Worm (Caenorhabditis elegans) whole organism, L4 larva: Measurements from ENCODE around the gene ZK1290.10.

Experiments used
- F49E8.2 ChIP-seq: sonication (generic microtip); optimal IDR thresholded peaks from 2 replicates; lab custom pipeline; 2016; ENCODE audit warnings: missing compliant biosample characterization, mild to moderate bottlenecking, missing genetic modification characterization, borderline replicate concordance
- Y105C5A.15 ChIP-seq: fragments of 200-800 bp; sonication (Bioruptor generic); IDR thresholded peaks from 2 replicates; pipeline ENCODE4 v1.3.6; 2022; ENCODE audit warnings: missing genetic modification characterization, missing compliant biosample characterization
- Y48G9A.11 ChIP-seq: fragments of 200-800 bp; sonication (Bioruptor generic); IDR thresholded peaks from 2 replicates; pipeline ENCODE4 v1.3.6; 2022; ENCODE audit warnings: missing genetic modification reagents, missing genetic modification characterization, missing compliant biosample characterization
- Y75B8A.6 ChIP-seq: fragments of 200-800 bp; sonication (Bioruptor generic); IDR thresholded peaks from 2 replicates; pipeline ENCODE4 v1.3.6; 2022; ENCODE audit warnings: missing genetic modification reagents, missing genetic modification characterization, missing compliant biosample characterization
- aha-1 ChIP-seq: fragments of 150-350 bp; peaks from one replicate; lab custom pipeline; 2014; ENCODE audit warnings: missing biosample characterization, missing genetic modification characterization
- cey-2 ChIP-seq: sonication (generic microtip); optimal IDR thresholded peaks from 3 replicates; lab custom pipeline; 2017; ENCODE audit warnings: missing genetic modification characterization, mild to moderate bottlenecking, missing compliant biosample characterization, antibody characterized with exemption, borderline replicate concordance; ENCODE audit not compliant: insufficient read depth
- ctbp-1 ChIP-seq: fragments of 200-800 bp; sonication (Bioruptor generic); IDR thresholded peaks from 2 replicates; pipeline ENCODE4 v1.3.6; 2022; ENCODE audit warnings: missing genetic modification reagents, missing genetic modification characterization, missing compliant biosample characterization
- daf-12 ChIP-seq: fragments of 150-350 bp; optimal IDR thresholded peaks from 2 replicates; lab custom pipeline; 2014; ENCODE audit warnings: missing biosample characterization, missing genetic modification reagents, missing genetic modification characterization
- dmd-6 ChIP-seq: fragments of 200-800 bp; sonication (Bioruptor generic); IDR thresholded peaks from 2 replicates; pipeline ENCODE4 v1.3.6; 2022; ENCODE audit warnings: missing genetic modification reagents, missing genetic modification characterization, missing compliant biosample characterization
- dmd-8 ChIP-seq: fragments of 200-800 bp; sonication (Bioruptor generic); IDR thresholded peaks from 2 replicates; pipeline ENCODE4 v1.3.6; 2022; ENCODE audit warnings: missing genetic modification characterization, missing compliant biosample characterization
- dve-1 ChIP-seq: sonication (generic microtip); optimal IDR thresholded peaks from 2 replicates; lab custom pipeline; 2017; ENCODE audit warnings: antibody characterized with exemption, mild to moderate bottlenecking, missing genetic modification characterization, missing compliant biosample characterization; ENCODE audit not compliant: insufficient read depth
- egl-27 ChIP-seq: sonication (generic microtip); optimal IDR thresholded peaks from 3 replicates; lab custom pipeline; 2017; ENCODE audit warnings: missing biosample characterization, missing genetic modification reagents, missing genetic modification characterization
- fkh-10 ChIP-seq: fragments of 150-350 bp; optimal IDR thresholded peaks from 2 replicates; lab custom pipeline; 2014; ENCODE audit warnings: missing biosample characterization, missing genetic modification reagents, missing genetic modification characterization
- fos-1 ChIP-seq: fragments of 150-350 bp; optimal IDR thresholded peaks from 2 replicates; lab custom pipeline; 2014; ENCODE audit warnings: missing biosample characterization, missing genetic modification characterization
- gei-8 ChIP-seq: fragments of 200-800 bp; sonication (Bioruptor generic); optimal IDR thresholded peaks from 2 replicates; lab custom pipeline; 2018; ENCODE audit warnings: mild to moderate bottlenecking, missing genetic modification characterization, missing compliant biosample characterization
- hif-1 ChIP-seq, 2 experiments: sonication (generic microtip); optimal IDR thresholded peaks; 2 replicates each; lab custom pipeline; 2016 to 2017; ENCODE audit warnings: missing compliant biosample characterization in 2 of 2, missing genetic modification characterization in 2 of 2, missing genetic modification reagents in 2 of 2, missing genotype in 2 of 2, mild to moderate bottlenecking in 1 of 2
- hlh-11 ChIP-seq: fragments of 200-800 bp; sonication (Bioruptor generic); optimal IDR thresholded peaks from 2 replicates; lab custom pipeline; 2018; ENCODE audit warnings: mild to moderate bottlenecking, missing genetic modification characterization, missing compliant biosample characterization
- jun-1 ChIP-seq: fragments of 150-350 bp; optimal IDR thresholded peaks from 2 replicates; lab custom pipeline; 2014; ENCODE audit warnings: missing biosample characterization, missing genetic modification reagents, missing genetic modification characterization
- lim-7 ChIP-seq: fragments of 200-800 bp; sonication (Bioruptor generic); IDR thresholded peaks from 2 replicates; pipeline ENCODE4 v1.3.6; 2022; ENCODE audit warnings: missing genetic modification characterization, missing compliant biosample characterization
- lin-38 ChIP-seq: fragments of 200-800 bp; sonication (Bioruptor generic); IDR thresholded peaks from 2 replicates; pipeline ENCODE4 v1.3.6; 2022; ENCODE audit warnings: missing genetic modification reagents, missing genetic modification characterization, missing compliant biosample characterization
- lir-3 ChIP-seq: sonication (generic microtip); optimal IDR thresholded peaks from 2 replicates; lab custom pipeline; 2016; ENCODE audit warnings: mild to moderate bottlenecking, missing genetic modification characterization, missing compliant biosample characterization
- madf-5 ChIP-seq, 2 experiments: fragments of 200-800 bp; sonication (Bioruptor generic); IDR thresholded peaks; 2 replicates each; pipeline ENCODE4 v1.3.6; 2022; ENCODE audit warnings: missing compliant biosample characterization in 2 of 2, missing genetic modification characterization in 2 of 2
- mdt-29 ChIP-seq: fragments of 200-800 bp; sonication (Bioruptor generic); IDR thresholded peaks from 2 replicates; pipeline ENCODE4 v1.3.6; 2022; ENCODE audit warnings: missing genetic modification reagents, missing genetic modification characterization, missing compliant biosample characterization
- mes-2 ChIP-seq: sonication (generic microtip); optimal IDR thresholded peaks from 2 replicates; lab custom pipeline; 2016; ENCODE audit warnings: missing genotype, mild to moderate bottlenecking, missing genetic modification characterization, missing compliant biosample characterization; ENCODE audit not compliant: poor library complexity, severe bottlenecking
- mxl-3 ChIP-seq: fragments of 200-800 bp; sonication (Bioruptor generic); optimal IDR thresholded peaks from 2 replicates; lab custom pipeline; 2018; ENCODE audit warnings: mild to moderate bottlenecking, missing genetic modification characterization, missing compliant biosample characterization
- nhr-102 ChIP-seq: sonication (generic microtip); optimal IDR thresholded peaks from 2 replicates; lab custom pipeline; 2016; ENCODE audit warnings: mild to moderate bottlenecking, missing genetic modification characterization, moderate library complexity, missing compliant biosample characterization
- nhr-48 ChIP-seq: sonication (generic microtip); optimal IDR thresholded peaks from 2 replicates; lab custom pipeline; 2016; ENCODE audit warnings: mild to moderate bottlenecking, missing genetic modification characterization, missing compliant biosample characterization
- nhr-77 ChIP-seq: fragments of 150-350 bp; optimal IDR thresholded peaks from 2 replicates; lab custom pipeline; 2014; ENCODE audit warnings: missing biosample characterization, missing genetic modification characterization
- pha-4 ChIP-seq, 2 experiments: fragments of 150-350 bp in 1 of 2; fragments of 200-800 bp in 1 of 2; sonication (Bioruptor generic) in 1 of 2; IDR thresholded peaks in 1 of 2; optimal IDR thresholded peaks in 1 of 2; 2 replicates each; pipeline versions ENCODE4 v1.3.6 to Lab custom; 2014 to 2022; ENCODE audit warnings: missing genetic modification characterization in 2 of 2, missing genetic modification reagents in 2 of 2, missing biosample characterization in 1 of 2, missing compliant biosample characterization in 1 of 2
- pqm-1 ChIP-seq: sonication (generic microtip); optimal IDR thresholded peaks from 2 replicates; lab custom pipeline; 2017; ENCODE audit warnings: missing biosample characterization, missing genetic modification characterization
- rbr-2 ChIP-seq: sonication (generic microtip); optimal IDR thresholded peaks from 2 replicates; lab custom pipeline; 2016; ENCODE audit warnings: missing genotype, missing genetic modification characterization, missing compliant biosample characterization
- saeg-2 ChIP-seq: fragments of 200-800 bp; sonication (Bioruptor generic); IDR thresholded peaks from 2 replicates; pipeline ENCODE4 v1.3.6; 2022; ENCODE audit warnings: missing genetic modification reagents, missing genetic modification characterization, missing compliant biosample characterization
- set-16 ChIP-seq: fragments of 200-800 bp; sonication (Bioruptor generic); IDR thresholded peaks from 2 replicates; pipeline ENCODE4 v1.3.6; 2022; ENCODE audit warnings: missing genetic modification reagents, missing genetic modification characterization, missing compliant biosample characterization
- tra-1 ChIP-seq: fragments of 200-800 bp; sonication (Bioruptor generic); IDR thresholded peaks from 2 replicates; pipeline ENCODE4 v1.3.6; 2022; ENCODE audit warnings: missing genetic modification reagents, missing genetic modification characterization, missing compliant biosample characterization
- unc-130 ChIP-seq: sonication (generic microtip); optimal IDR thresholded peaks from 2 replicates; lab custom pipeline; 2016; ENCODE audit warnings: missing genetic modification reagents, missing genetic modification characterization, missing compliant biosample characterization
- unc-62 ChIP-seq, 3 experiments: fragments of 150-350 bp in 1 of 3; sonication (generic microtip); optimal IDR thresholded peaks in 2 of 3; peaks in 1 of 3; 1 replicate in 1 of 3; 2 replicates in 2 of 3; lab custom pipeline; 2014 to 2017; ENCODE audit warnings: missing biosample characterization in 3 of 3, missing genetic modification characterization in 3 of 3, missing genetic modification reagents in 3 of 3, missing genotype in 1 of 3
- vab-7 ChIP-seq: fragments of 200-800 bp; sonication (Bioruptor generic); IDR thresholded peaks from 2 replicates; pipeline ENCODE4 v1.3.6; 2022; ENCODE audit warnings: missing genetic modification reagents, missing genetic modification characterization, missing compliant biosample characterization
- zfp-2 ChIP-seq: sonication (generic microtip); optimal IDR thresholded peaks from 2 replicates; lab custom pipeline; 2016; ENCODE audit warnings: mild to moderate bottlenecking, missing genetic modification characterization, missing compliant biosample characterization
- zip-11 ChIP-seq: fragments of 200-800 bp; sonication (Bioruptor generic); IDR thresholded peaks from 2 replicates; pipeline ENCODE4 v1.3.6; 2022; ENCODE audit warnings: missing genetic modification characterization, missing compliant biosample characterization
- zip-2 ChIP-seq: fragments of 150-350 bp; optimal IDR thresholded peaks from 2 replicates; lab custom pipeline; 2014; ENCODE audit warnings: missing biosample characterization, missing genetic modification characterization
- ztf-11 ChIP-seq: fragments of 150-350 bp; optimal IDR thresholded peaks from 2 replicates; lab custom pipeline; 2014; ENCODE audit warnings: missing biosample characterization, missing genetic modification characterization
- ztf-7 ChIP-seq: fragments of 150-350 bp; optimal IDR thresholded peaks from 2 replicates; lab custom pipeline; 2014; ENCODE audit warnings: missing biosample characterization, missing genetic modification characterization

The ZK1290.10 gene

DNA sequence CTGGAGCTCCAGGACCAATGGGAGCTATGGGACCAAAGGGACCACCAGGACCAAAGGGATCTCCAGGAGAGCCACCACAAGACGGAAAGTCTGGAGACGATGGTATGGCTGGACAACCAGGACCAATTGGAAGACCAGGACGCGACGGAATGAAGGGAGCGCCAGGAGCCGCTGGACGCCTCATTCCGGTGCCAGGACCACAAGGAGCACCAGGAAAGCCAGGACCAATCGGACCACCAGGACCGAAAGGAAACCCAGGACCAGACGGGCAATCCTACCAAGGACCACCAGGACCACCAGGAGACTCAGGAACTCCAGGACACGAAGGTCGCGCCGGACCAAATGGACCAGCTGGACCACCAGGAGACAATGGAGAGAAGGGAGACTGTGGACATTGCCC, 8.9 kb downstream of the ZK1290.10 start:
- TF ChIP-seq nhr-102 (tag; lab: Kevin White, UChicago): no peak
- peak; percentile 88 for TF ChIP-seq set-16 (GFP tag; lab: Robert Waterston, UW)
- no peak for TF ChIP-seq dmd-8 (GFP tag; lab: Robert Waterston, UW)

DNA sequence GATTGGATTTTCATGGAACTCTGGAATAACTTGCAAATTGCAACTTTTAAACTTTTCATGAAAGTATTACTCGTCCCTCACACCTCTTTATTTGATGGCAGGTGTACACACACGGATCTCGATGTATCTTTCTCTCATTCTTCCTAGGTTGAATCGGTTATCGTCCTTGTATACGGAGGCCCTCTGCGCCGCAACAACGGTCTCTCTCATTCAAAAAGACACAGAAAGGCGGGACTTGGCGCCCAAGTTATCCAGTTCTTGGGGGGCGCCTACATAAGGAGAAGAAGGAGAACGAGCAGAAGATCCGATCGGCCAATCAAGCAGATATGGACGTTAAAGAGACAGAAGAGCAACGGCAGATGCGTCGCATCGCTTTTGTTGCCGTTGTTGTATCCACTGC, 9.9 kb downstream of the ZK1290.10 start, which contains the start of gene rol-8:
Gene rol-8, plus strand, starts transcription at position 301 of the 400 bp plus-strand sequence.
- TF ChIP-seq hlh-11 (tag; lab: Kevin White, UChicago): no peak
- peak in 1 of 2 experiments; percentile 60 for TF ChIP-seq unc-62 (GFP tag; optimal IDR thresholded peaks at IDR 0.05 in 1 of 2; lab: Kevin White, UChicago)
- no peak for TF ChIP-seq unc-62 (tag; optimal IDR thresholded peaks at IDR 0.05; lab: Kevin White, UChicago)
- no peak for TF ChIP-seq dve-1 (tag; lab: Kevin White, UChicago)
- no peak for TF ChIP-seq nhr-48 (tag; lab: Kevin White, UChicago)

DNA sequence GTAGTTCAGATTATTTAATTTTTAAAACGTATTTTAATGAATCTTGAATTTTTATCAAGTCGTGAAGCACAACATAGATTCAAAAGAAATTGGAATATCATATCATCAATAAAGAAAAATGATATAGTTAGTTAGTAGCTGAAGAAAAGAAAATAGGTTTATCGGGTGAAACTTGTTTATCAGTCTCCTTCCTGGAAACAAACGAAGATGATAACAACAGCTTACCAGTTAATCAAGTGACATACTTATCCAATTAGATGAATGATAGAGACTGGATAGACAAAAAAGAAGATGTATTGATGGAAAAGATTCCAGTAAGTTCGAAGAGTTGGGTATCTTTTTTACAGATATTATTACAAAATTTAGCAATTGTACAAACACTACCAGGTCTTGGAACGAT, 10.8 kb downstream of the ZK1290.10 start:
- TF ChIP-seq mes-2 (tag; lab: Kevin White, UChicago) (no peak), jun-1 (tag; lab: Kevin White, UChicago) (no peak), F49E8.2 (tag; lab: Kevin White, UChicago) (no peak), fos-1 (tag; lab: Kevin White, UChicago) (no peak), saeg-2 (GFP tag; lab: Robert Waterston, UW) (no peak), Y105C5A.15 (no peak), mdt-29 (GFP tag; lab: Robert Waterston, UW) (no peak), dmd-6 (GFP tag; lab: Robert Waterston, UW) (no peak), gei-8 (GFP tag; lab: Kevin White, UChicago) (no peak)

DNA sequence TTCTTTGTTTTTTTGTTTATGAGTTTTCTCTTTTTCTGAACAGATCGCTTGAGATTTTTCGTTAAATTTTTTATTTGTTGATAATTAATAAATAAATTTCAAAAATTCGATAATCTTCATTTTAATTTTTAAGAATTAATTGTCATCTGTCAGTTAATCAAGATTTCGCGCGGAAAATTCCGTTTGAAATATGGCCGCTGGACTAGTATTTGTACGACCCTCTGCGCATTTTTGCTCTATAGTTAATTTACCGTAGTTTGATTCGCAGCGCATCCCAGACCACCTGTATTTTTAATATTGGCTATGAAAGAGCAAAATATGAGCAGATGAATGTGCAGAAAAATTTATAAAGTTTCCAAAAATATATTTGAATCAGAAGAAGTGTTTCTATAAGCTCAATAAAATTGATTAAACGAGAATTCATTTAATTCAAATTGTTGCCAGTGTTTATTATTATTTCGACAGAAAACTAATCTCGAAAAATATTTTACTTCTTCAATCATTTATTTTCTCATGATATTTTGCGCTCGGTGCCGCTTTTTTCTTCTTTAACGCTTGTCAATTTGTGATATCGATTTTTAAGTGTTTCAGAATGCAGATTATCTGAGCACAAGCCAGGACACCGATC, 16.0 kb downstream of the ZK1290.10 start, which contains the start of gene nfi-1:
Gene nfi-1, plus strand, starts transcription at position 578 of the 628 bp plus-strand sequence.
- no peak for TF ChIP-seq zip-11 (GFP tag; lab: Robert Waterston, UW)
- peak; percentile 66 for TF ChIP-seq lin-38 (GFP tag; lab: Robert Waterston, UW)
- TF ChIP-seq unc-130 (GFP tag; lab: Kevin White, UChicago): peak; percentile 65
- TF ChIP-seq vab-7 (GFP tag; lab: Robert Waterston, UW): no peak
- TF ChIP-seq ztf-7: no peak
- no peak for TF ChIP-seq cey-2 (tag; lab: Kevin White, UChicago)
- TF ChIP-seq rbr-2 (tag; lab: Kevin White, UChicago): peak; percentile 8
- TF ChIP-seq zfp-2: no peak
- TF ChIP-seq ztf-11 (tag; lab: Kevin White, UChicago): no peak
- no peak for TF ChIP-seq fkh-10 (GFP tag; lab: Kevin White, UChicago)
- TF ChIP-seq lim-7 (GFP tag; lab: Robert Waterston, UW): no peak
- TF ChIP-seq zip-2: no peak
- TF ChIP-seq pqm-1 (tag; lab: Kevin White, UChicago): no peak
- TF ChIP-seq madf-5 (GFP tag; IDR thresholded peaks at IDR 0.05; lab: Robert Waterston, UW): no peak
- no peak for TF ChIP-seq egl-27 (tag; lab: Kevin White, UChicago)
- peak; percentile 36 for TF ChIP-seq hlh-11 (tag; lab: Kevin White, UChicago)
- TF ChIP-seq Y105C5A.15: no peak
- TF ChIP-seq aha-1: no peak
- TF ChIP-seq mes-2 (tag; lab: Kevin White, UChicago): peak; percentile 93
- peak; percentile 19 for TF ChIP-seq nhr-77 (tag; lab: Kevin White, UChicago)
- TF ChIP-seq F49E8.2 (tag; lab: Kevin White, UChicago): no peak
- no peak for TF ChIP-seq pha-4 (GFP tag; IDR thresholded peaks at IDR 0.05; lab: Robert Waterston, UW)
- TF ChIP-seq pha-4 (tag; optimal IDR thresholded peaks at IDR 0.05; lab: Kevin White, UChicago): no peak
- no peak for TF ChIP-seq ctbp-1 (GFP tag; lab: Robert Waterston, UW)
- TF ChIP-seq mxl-3 (GFP tag; lab: Kevin White, UChicago): no peak
- no peak for TF ChIP-seq lir-3 (tag; lab: Kevin White, UChicago)
- TF ChIP-seq Y48G9A.11: no peak
- TF ChIP-seq hif-1 (tag; optimal IDR thresholded peaks at IDR 0.05; lab: Kevin White, UChicago): peak in 1 of 2 experiments; percentile 66
- TF ChIP-seq Y75B8A.6: no peak
- TF ChIP-seq tra-1 (GFP tag; lab: Robert Waterston, UW): no peak
- TF ChIP-seq daf-12 (tag; lab: Kevin White, UChicago): no peak
- TF ChIP-seq unc-62 (GFP tag; optimal IDR thresholded peaks at IDR 0.05 in 1 of 2; lab: Kevin White, UChicago): no peak
- no peak for TF ChIP-seq unc-62 (tag; optimal IDR thresholded peaks at IDR 0.05; lab: Kevin White, UChicago)
